Fruit fly (Drosophila melanogaster) whole organism, wandering third instar larva: ENCODE data around the gene Dop1R2.

Experiments used
- Abd-B ChIP-seq: fragments of >200 bp; optimal IDR thresholded peaks from 2 replicates; lab custom pipeline; 2017; ENCODE audit warnings: missing biosample characterization, missing genetic modification characterization
- CG32264 ChIP-seq: fragments of 200-800 bp; sonication (Bioruptor generic); optimal IDR thresholded peaks from 2 replicates; lab custom pipeline; 2016; ENCODE audit warnings: missing biosample characterization, missing genetic modification characterization
- CG9705 ChIP-seq: fragments of 200-800 bp; sonication (Bioruptor generic); optimal IDR thresholded peaks from 2 replicates; lab custom pipeline; 2018; ENCODE audit warnings: missing biosample characterization, mild to moderate bottlenecking, missing genetic modification characterization
- CrebA ChIP-seq: fragments of 200-800 bp; sonication (Bioruptor generic); optimal IDR thresholded peaks from 2 replicates; lab custom pipeline; 2016; ENCODE audit warnings: missing biosample characterization, mild to moderate bottlenecking, missing genetic modification characterization, borderline replicate concordance
- Dfd ChIP-seq: fragments of >200 bp; optimal IDR thresholded peaks from 2 replicates; lab custom pipeline; 2017; ENCODE audit warnings: missing biosample characterization, missing genetic modification characterization
- Dif ChIP-seq: fragments of 200-275, 200-300 bp; sonication (Bioruptor generic); optimal IDR thresholded peaks from 2 replicates; lab custom pipeline; 2018; ENCODE audit warnings: missing biosample characterization, missing genetic modification characterization; ENCODE audit not compliant: partially characterized antibody
- GATAd ChIP-seq: sonication (Bioruptor generic); optimal IDR thresholded peaks from 2 replicates; lab custom pipeline; 2016; ENCODE audit warnings: missing biosample characterization, missing genetic modification characterization
- HLH106 ChIP-seq: fragments of 200-800 bp; optimal IDR thresholded peaks from 3 replicates; lab custom pipeline; 2019; ENCODE audit warnings: missing biosample characterization, mild to moderate bottlenecking, missing genetic modification characterization, moderate library complexity
- Hnf4 ChIP-seq: fragments of 200-800 bp; sonication (Bioruptor generic); optimal IDR thresholded peaks from 2 replicates; lab custom pipeline; 2016; ENCODE audit warnings: missing biosample characterization, mild to moderate bottlenecking, missing genetic modification characterization
- Hr78 ChIP-seq: fragments of >200 bp; optimal IDR thresholded peaks from 2 replicates; lab custom pipeline; 2017; ENCODE audit warnings: missing biosample characterization, missing genetic modification characterization
- Hr83 ChIP-seq: fragments of 200-300 bp; sonication (Bioruptor generic); optimal IDR thresholded peaks from 2 replicates; lab custom pipeline; 2016; ENCODE audit warnings: missing biosample characterization, mild to moderate bottlenecking, missing genetic modification characterization, moderate library complexity; ENCODE audit not compliant: poor library complexity, severe bottlenecking
- Jra ChIP-seq: sonication (Bioruptor generic); optimal IDR thresholded peaks from 2 replicates; lab custom pipeline; 2016; ENCODE audit warnings: missing biosample characterization, missing genetic modification characterization
- Mio ChIP-seq: sonication (Bioruptor generic); optimal IDR thresholded peaks from 2 replicates; lab custom pipeline; 2016; ENCODE audit warnings: missing biosample characterization, missing genetic modification characterization
- Myc ChIP-seq: fragments of >200 bp; optimal IDR thresholded peaks from 2 replicates; lab custom pipeline; 2017
- N ChIP-seq: fragments of >200 bp; optimal IDR thresholded peaks from 2 replicates; lab custom pipeline; 2018; ENCODE audit warnings: missing biosample characterization, missing external identifiers, missing genetic modification characterization
- OdsH ChIP-seq: fragments of 200-800 bp; sonication (Bioruptor generic); optimal IDR thresholded peaks from 2 replicates; lab custom pipeline; 2016; ENCODE audit warnings: missing biosample characterization, mild to moderate bottlenecking, missing genetic modification characterization
- Rel ChIP-seq, 2 experiments: fragments of 200-800 bp; sonication (Bioruptor generic) in 1 of 2; optimal IDR thresholded peaks; 2 replicates in 1 of 2; 3 replicates in 1 of 2; lab custom pipeline; 2016 to 2019; ENCODE audit warnings: mild to moderate bottlenecking in 2 of 2, missing biosample characterization in 2 of 2, missing genetic modification characterization in 2 of 2, moderate library complexity in 1 of 2
- Sp1 ChIP-seq: fragments of 200-800 bp; sonication (Bioruptor generic); optimal IDR thresholded peaks from 3 replicates; lab custom pipeline; 2019; ENCODE audit warnings: missing biosample characterization, mild to moderate bottlenecking, missing genetic modification characterization, moderate library complexity
- Vsx2 ChIP-seq: fragments of 200-300, 225-300 bp; sonication (Bioruptor generic); optimal IDR thresholded peaks from 2 replicates; lab custom pipeline; 2018; ENCODE audit warnings: missing biosample characterization, missing genetic modification characterization; ENCODE audit not compliant: partially characterized antibody
- br ChIP-seq: fragments of 200-800 bp; sonication (Bioruptor generic); optimal IDR thresholded peaks from 2 replicates; lab custom pipeline; 2016; ENCODE audit warnings: missing biosample characterization, missing genetic modification characterization
- brk ChIP-seq: fragments of 200-800 bp; sonication (Bioruptor generic); optimal IDR thresholded peaks from 2 replicates; lab custom pipeline; 2016; ENCODE audit warnings: missing biosample characterization, mild to moderate bottlenecking, missing genetic modification characterization
- dl ChIP-seq, 2 experiments: fragments of 175-275, 200-275 bp in 1 of 2; fragments of 200-275 bp in 1 of 2; sonication (Bioruptor generic); optimal IDR thresholded peaks; lab custom pipeline; 2018; ENCODE audit warnings: mild to moderate bottlenecking in 2 of 2, missing biosample characterization in 2 of 2, missing genetic modification characterization in 2 of 2, moderate library complexity in 2 of 2; ENCODE audit not compliant: partially characterized antibody in 2 of 2, insufficient read depth in 1 of 2
- dmrt93B ChIP-seq: fragments of 200-800 bp; sonication (Bioruptor generic); optimal IDR thresholded peaks from 2 replicates; lab custom pipeline; 2018; ENCODE audit warnings: missing biosample characterization, mild to moderate bottlenecking, missing genetic modification characterization
- dsf ChIP-seq: sonication (Bioruptor generic); optimal IDR thresholded peaks from 2 replicates; lab custom pipeline; 2016; ENCODE audit warnings: missing biosample characterization, missing genetic modification characterization, borderline replicate concordance
- ey ChIP-seq: fragments of 200-800 bp; sonication (Bioruptor generic); optimal IDR thresholded peaks from 2 replicates; lab custom pipeline; 2016; ENCODE audit warnings: missing biosample characterization, missing genetic modification characterization
- foxo ChIP-seq, 2 experiments: fragments of 200-800 bp; sonication (Bioruptor generic); optimal IDR thresholded peaks; 2 replicates in 1 of 2; 3 replicates in 1 of 2; lab custom pipeline; 2016 to 2017; ENCODE audit warnings: missing biosample characterization in 2 of 2, missing genetic modification characterization in 2 of 2
- fru ChIP-seq: fragments of 200-800 bp; sonication (Bioruptor generic); optimal IDR thresholded peaks from 3 replicates; lab custom pipeline; 2016; ENCODE audit warnings: missing biosample characterization, mild to moderate bottlenecking, missing genetic modification characterization
- h ChIP-seq: fragments of 200-800 bp; sonication (Bioruptor generic); optimal IDR thresholded peaks from 3 replicates; lab custom pipeline; 2016; ENCODE audit warnings: missing biosample characterization, mild to moderate bottlenecking, missing genetic modification characterization
- jim ChIP-seq: fragments of 175-275, 200-325 bp; sonication (Bioruptor generic); optimal IDR thresholded peaks from 2 replicates; lab custom pipeline; 2016; ENCODE audit warnings: missing biosample characterization, mild to moderate bottlenecking, missing genetic modification characterization
- lola ChIP-seq: fragments of >200 bp; optimal IDR thresholded peaks from 2 replicates; lab custom pipeline; 2017; ENCODE audit warnings: missing biosample characterization, missing genetic modification characterization
- pan ChIP-seq: fragments of >200 bp; optimal IDR thresholded peaks from 2 replicates; lab custom pipeline; 2017
- psq ChIP-seq: fragments of 200-800 bp; sonication (Bioruptor generic); optimal IDR thresholded peaks from 3 replicates; lab custom pipeline; 2017; ENCODE audit warnings: missing biosample characterization, mild to moderate bottlenecking, missing genetic modification characterization, moderate library complexity
- rgr ChIP-seq: fragments of 200-800 bp; sonication (Bioruptor generic); optimal IDR thresholded peaks from 3 replicates; lab custom pipeline; 2016; ENCODE audit warnings: missing biosample characterization, mild to moderate bottlenecking, missing genetic modification characterization
- sage ChIP-seq: fragments of 200-800 bp; sonication (Bioruptor generic); optimal IDR thresholded peaks from 2 replicates; lab custom pipeline; 2016; ENCODE audit warnings: missing biosample characterization, mild to moderate bottlenecking, missing genetic modification characterization
- sv ChIP-seq: fragments of 200-800 bp; sonication (Bioruptor generic); optimal IDR thresholded peaks from 3 replicates; lab custom pipeline; 2016; ENCODE audit warnings: missing biosample characterization, missing genetic modification characterization
- tai ChIP-seq: sonication (Bioruptor generic); optimal IDR thresholded peaks from 2 replicates; lab custom pipeline; 2016; ENCODE audit warnings: missing biosample characterization, missing genetic modification characterization
- usp ChIP-seq: fragments of >200 bp; optimal IDR thresholded peaks from 2 replicates; lab custom pipeline; 2017; ENCODE audit warnings: missing biosample characterization, missing genetic modification characterization
- woc ChIP-seq: sonication (Bioruptor generic); optimal IDR thresholded peaks from 2 replicates; lab custom pipeline; 2016; ENCODE audit warnings: missing biosample characterization, mild to moderate bottlenecking, missing genetic modification characterization

Dop1R2 gene

DNA sequence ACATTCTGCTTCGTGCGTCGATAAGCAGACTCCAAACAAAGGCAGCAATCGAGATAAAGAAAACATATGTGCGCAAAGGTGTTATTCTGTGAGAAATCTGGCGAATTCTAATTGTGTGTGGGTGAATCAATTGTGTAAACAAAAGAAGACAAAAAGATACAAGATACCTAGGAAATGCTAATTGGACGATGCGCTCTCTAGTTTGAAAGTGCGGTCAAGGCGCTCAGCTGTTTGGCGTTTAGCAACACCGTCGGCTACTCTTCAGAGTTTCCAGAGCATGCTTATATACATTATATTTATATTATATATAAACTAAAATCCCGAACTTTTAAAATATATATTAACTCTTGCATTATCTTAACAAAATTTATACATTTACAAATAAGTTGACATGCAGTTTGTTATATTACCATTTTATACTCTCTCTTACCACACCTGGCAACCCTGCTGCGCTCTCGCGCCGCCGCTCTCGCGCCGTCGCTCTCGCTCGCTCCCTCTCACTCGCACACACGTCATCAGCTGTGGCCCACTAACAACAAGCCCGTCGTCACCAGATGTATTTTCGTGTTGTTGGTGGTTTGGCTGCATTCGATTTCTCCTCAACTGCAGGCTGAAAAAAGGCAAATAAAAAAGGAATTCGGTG is 41.1 kb downstream of the Dop1R2 start, which contains the start of gene CG1907:
Gene CG1907 (plus strand): TSS at position 551 of the 643 bp plus-strand sequence.
- peak; percentile 98 for TF ChIP-seq dmrt93B (GFP tag; lab: Kevin White, UChicago)
- peak; percentile 95 for TF ChIP-seq psq (GFP tag; lab: Kevin White, UChicago)
- TF ChIP-seq Vsx2 (GFP tag; lab: Kevin White, UChicago) = no peak
- peak; percentile 13 for TF ChIP-seq Dif (GFP tag; lab: Kevin White, UChicago)
- peak; percentile 92 for TF ChIP-seq br (GFP tag; lab: Kevin White, UChicago)
- TF ChIP-seq jim = no peak
- no peak for TF ChIP-seq dl (GFP tag; optimal IDR thresholded peaks at IDR 0.05; lab: Kevin White, UChicago; ENCODE audit: insufficient read depth in 1 of 2, partially characterized antibody in 2 of 2)
- peak; percentile 76 for TF ChIP-seq tai (GFP tag; lab: Kevin White, UChicago)
- peak; percentile 97 for TF ChIP-seq Sp1 (GFP tag; lab: Kevin White, UChicago)
- peak; percentile 11 for TF ChIP-seq Mio (GFP tag; lab: Kevin White, UChicago)
- TF ChIP-seq sv (GFP tag; lab: Kevin White, UChicago) = peak; percentile 91
- peak; percentile 97 for TF ChIP-seq h (GFP tag; lab: Kevin White, UChicago)
- no peak for TF ChIP-seq Myc
- TF ChIP-seq usp (GFP tag; lab: Kevin White, UChicago) = no peak
- peak; percentile 57 for TF ChIP-seq dsf
- TF ChIP-seq Rel (GFP tag; optimal IDR thresholded peaks at IDR 0.05; lab: Kevin White, UChicago) = peak; percentile 94
- peak; percentile 88 for TF ChIP-seq Rel (tag; optimal IDR thresholded peaks at IDR 0.05; lab: Kevin White, UChicago)
- TF ChIP-seq fru (GFP tag; lab: Kevin White, UChicago) = peak; percentile 93
- no peak for TF ChIP-seq N (GFP tag; lab: Kevin White, UChicago)
- TF ChIP-seq CG32264 (GFP tag; lab: Kevin White, UChicago) = peak; percentile 81
- peak; percentile 89 for TF ChIP-seq brk (GFP tag; lab: Kevin White, UChicago)
- no peak for TF ChIP-seq lola (GFP tag; lab: Kevin White, UChicago)
- peak; percentile 97 for TF ChIP-seq OdsH (GFP tag; lab: Kevin White, UChicago)
- TF ChIP-seq rgr (GFP tag; lab: Kevin White, UChicago) = peak; percentile 97
- peak; percentile 88 for TF ChIP-seq ey (GFP tag; lab: Kevin White, UChicago)
- TF ChIP-seq Dfd (GFP tag; lab: Kevin White, UChicago) = peak; percentile 78
- peak; percentile 99 for TF ChIP-seq HLH106 (tag; lab: Kevin White, UChicago)
- TF ChIP-seq woc (GFP tag; lab: Kevin White, UChicago) = peak; percentile 72
- TF ChIP-seq Abd-B (GFP tag; lab: Kevin White, UChicago) = no peak
- TF ChIP-seq Hnf4 (GFP tag; lab: Kevin White, UChicago) = peak; percentile 94
- peak; percentile 94 for TF ChIP-seq sage (GFP tag; lab: Kevin White, UChicago)
- TF ChIP-seq CrebA = peak; percentile 61
- TF ChIP-seq Hr78 = no peak
- TF ChIP-seq CG9705 (GFP tag; lab: Kevin White, UChicago) = peak; percentile 98
- peak; percentile 28 to 99 for TF ChIP-seq foxo (GFP tag; optimal IDR thresholded peaks at IDR 0.05; lab: Kevin White, UChicago)
- no peak for TF ChIP-seq pan (lab: Kevin White, UChicago)
- peak; percentile 69 for TF ChIP-seq Jra (GFP tag; lab: Kevin White, UChicago)
- TF ChIP-seq Hr83 = peak; percentile 19
- peak; percentile 82 for TF ChIP-seq GATAd (GFP tag; lab: Kevin White, UChicago)

DNA sequence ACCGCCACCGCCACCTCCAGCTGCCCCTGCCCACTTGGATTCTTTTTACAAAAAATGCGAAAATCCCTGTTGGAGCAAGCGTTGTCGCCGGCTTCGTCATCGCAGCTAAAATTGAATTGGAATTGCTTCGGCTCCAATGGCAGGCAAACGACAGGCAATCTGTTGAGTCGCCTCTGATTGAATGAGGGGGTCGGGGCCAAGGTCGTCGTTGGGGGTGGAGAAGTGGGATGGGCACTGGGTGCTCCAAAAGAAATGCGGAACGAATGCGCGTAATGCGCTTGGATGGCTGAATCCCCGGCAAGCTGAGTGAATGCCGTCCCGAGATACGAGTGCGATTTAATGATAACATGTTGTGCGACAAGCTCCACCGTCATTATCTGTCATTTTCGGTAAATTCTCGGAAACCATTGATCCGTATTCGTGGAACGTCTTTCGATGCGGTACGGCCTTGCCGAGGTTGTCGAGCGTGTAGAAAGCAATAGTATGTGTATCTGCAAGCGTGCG is 42.0 kb downstream of the Dop1R2 start:
- TF ChIP-seq Rel (GFP tag; optimal IDR thresholded peaks at IDR 0.05; lab: Kevin White, UChicago) (no peak), Rel (tag; optimal IDR thresholded peaks at IDR 0.05; lab: Kevin White, UChicago) (peak; percentile 66), GATAd (GFP tag; lab: Kevin White, UChicago) (no peak)
